Fruit fly (Drosophila melanogaster) S2 (cell line): ENCODE measurements around the gene RagA-B.

Experiments used
- CG8478 ChIP-seq: fragments of >200 bp; optimal IDR thresholded peaks from 2 replicates; lab custom pipeline; 2018
- CTCF ChIP-seq, 2 experiments: fragments of >200 bp; optimal IDR thresholded peaks; 2 replicates each; lab custom pipeline; 2018

DNA sequence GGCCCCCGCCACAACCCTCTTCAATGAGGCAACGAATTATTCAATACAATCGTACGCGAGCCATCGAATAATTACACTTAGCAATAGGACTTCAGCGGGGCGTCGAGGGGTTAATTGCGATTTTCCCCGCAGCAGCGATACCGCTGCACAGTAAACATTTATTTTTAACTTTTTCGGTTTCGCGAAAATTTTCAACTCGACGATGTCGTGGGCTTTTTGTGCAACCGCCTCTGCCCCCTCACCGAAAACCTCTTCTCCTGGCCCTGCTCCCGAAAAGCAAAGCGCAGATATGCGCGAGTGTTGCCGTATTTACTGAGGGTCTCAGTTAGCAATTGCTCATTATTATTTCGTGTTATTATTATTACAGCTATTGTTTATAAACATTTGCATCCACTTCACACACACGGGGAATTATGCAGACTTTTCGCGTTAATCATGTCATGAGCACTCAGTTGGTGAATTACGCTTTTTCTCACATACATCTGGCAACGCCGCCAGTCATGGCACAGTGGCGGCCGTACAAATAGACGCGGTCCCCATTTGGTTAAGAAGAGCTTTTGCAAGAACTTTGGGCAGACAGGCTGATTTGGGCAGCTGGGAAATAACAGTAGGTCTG, 29.8 kb upstream of the RagA-B start:
- TF ChIP-seq CG8478 (lab: Kevin White, UChicago) (no peak), CTCF (optimal IDR thresholded peaks at IDR 0.05; lab: Kevin White, UChicago) (no peak)
